Fruit fly (Drosophila melanogaster) whole organism, embryonic: Measurements from ENCODE around the gene Cp36.

Experiments
- ATbp ChIP-seq: fragments of 200-800 bp; sonication (Bioruptor generic); optimal IDR thresholded peaks from 2 replicates; lab custom pipeline; 2017; ENCODE audit warnings: missing biosample characterization, mild to moderate bottlenecking, missing genetic modification characterization, missing genetic modification reagents
- B-H1 ChIP-seq: fragments of 200-800 bp; sonication (Bioruptor generic); IDR thresholded peaks from 3 replicates; pipeline ENCODE4 v1.3.6; 2022; ENCODE audit warnings: missing biosample characterization, missing genetic modification characterization
- BEAF-32 ChIP-seq: fragments of 200-800 bp; sonication (Bioruptor generic); optimal IDR thresholded peaks from 3 replicates; lab custom pipeline; 2017; ENCODE audit warnings: missing biosample characterization, missing genetic modification characterization, mild to moderate bottlenecking, moderate library complexity, missing genetic modification reagents
- Bdp1 ChIP-seq: fragments of 200-800 bp; sonication (Bioruptor generic); optimal IDR thresholded peaks from 3 replicates; lab custom pipeline; 2016; ENCODE audit warnings: missing biosample characterization, missing genetic modification characterization
- CG12219 ChIP-seq: fragments of 200-800 bp; sonication (Bioruptor generic); optimal IDR thresholded peaks from 3 replicates; lab custom pipeline; 2018; ENCODE audit warnings: missing biosample characterization, mild to moderate bottlenecking, missing genetic modification characterization
- CG1233 ChIP-seq: fragments of 200-800 bp; sonication (Bioruptor generic); optimal IDR thresholded peaks from 4 replicates; lab custom pipeline; 2018; ENCODE audit warnings: missing biosample characterization, mild to moderate bottlenecking, missing genetic modification characterization
- CG15696 ChIP-seq: fragments of 200-800 bp; sonication (Bioruptor generic); optimal IDR thresholded peaks from 2 replicates; lab custom pipeline; 2019; ENCODE audit warnings: missing biosample characterization, mild to moderate bottlenecking, missing genetic modification characterization, moderate library complexity
- CG16779 ChIP-seq: fragments of 200-800 bp; sonication (Bioruptor generic); IDR thresholded peaks from 2 replicates; pipeline ENCODE4 v1.3.6; 2022; ENCODE audit warnings: missing biosample characterization, missing genetic modification characterization
- CG16815 ChIP-seq: fragments of 200-800 bp; sonication (Bioruptor generic); optimal IDR thresholded peaks from 3 replicates; lab custom pipeline; 2017; ENCODE audit warnings: missing biosample characterization, mild to moderate bottlenecking, missing genetic modification characterization
- CG2129 ChIP-seq: fragments of 200-800 bp; sonication (Bioruptor generic); IDR thresholded peaks from 2 replicates; pipeline ENCODE4 v1.3.6; 2022; ENCODE audit warnings: missing biosample characterization, missing genetic modification characterization; ENCODE audit not compliant: partially characterized antibody
- CG2875 ChIP-seq: fragments of 200-800 bp; sonication (Bioruptor generic); optimal IDR thresholded peaks from 2 replicates; lab custom pipeline; 2017; ENCODE audit warnings: missing biosample characterization, mild to moderate bottlenecking, missing genetic modification characterization, missing genetic modification reagents
- CG2889 ChIP-seq: fragments of 200-800 bp; sonication (Bioruptor generic); IDR thresholded peaks from 3 replicates; pipeline ENCODE4 v1.3.6; 2022; ENCODE audit warnings: missing biosample characterization, missing genetic modification characterization
- CG30020 ChIP-seq: fragments of 200-800 bp; optimal IDR thresholded peaks from 2 replicates; lab custom pipeline; 2019; ENCODE audit warnings: missing biosample characterization, mild to moderate bottlenecking, missing genetic modification characterization, moderate library complexity
- CG31441 ChIP-seq: fragments of 200-800 bp; sonication (Bioruptor generic); IDR thresholded peaks from 2 replicates; pipeline ENCODE4 v1.3.6; 2022; ENCODE audit warnings: missing biosample characterization, missing genetic modification characterization
- CG34224 ChIP-seq: fragments of 200-800 bp; sonication (Bioruptor generic); IDR thresholded peaks from 3 replicates; pipeline ENCODE4 v1.3.6; 2022; ENCODE audit warnings: missing biosample characterization, missing genetic modification characterization; ENCODE audit not compliant: partially characterized antibody
- CG3726 ChIP-seq: fragments of 200-800 bp; sonication (Bioruptor generic); IDR thresholded peaks from 3 replicates; pipeline ENCODE4, ENCODE4 v1.3.6; 2022; ENCODE audit warnings: missing biosample characterization, missing genetic modification characterization
- CG3995 ChIP-seq: fragments of 200-800 bp; sonication (Bioruptor generic); optimal IDR thresholded peaks from 3 replicates; lab custom pipeline; 2016; ENCODE audit warnings: missing biosample characterization, missing genetic modification characterization
- CG4328 ChIP-seq: fragments of 200-800 bp; sonication (Bioruptor generic); optimal IDR thresholded peaks from 3 replicates; lab custom pipeline; 2017; ENCODE audit warnings: missing biosample characterization, missing genetic modification reagents, missing genetic modification characterization
- CG4360 ChIP-seq: fragments of 200-800 bp; sonication (Bioruptor generic); IDR thresholded peaks from 2 replicates; pipeline ENCODE4 v1.3.6; 2022; ENCODE audit warnings: missing biosample characterization, missing genetic modification characterization
- CG6813 ChIP-seq: fragments of 200-800 bp; sonication (Bioruptor generic); optimal IDR thresholded peaks from 2 replicates; lab custom pipeline; 2017; ENCODE audit warnings: missing biosample characterization, missing genetic modification characterization, mild to moderate bottlenecking, moderate library complexity, missing genetic modification reagents
- CG7839 ChIP-seq: fragments of 200-800 bp; sonication (Bioruptor generic); optimal IDR thresholded peaks from 3 replicates; lab custom pipeline; 2018; ENCODE audit warnings: missing biosample characterization, mild to moderate bottlenecking, missing genetic modification characterization, moderate library complexity
- CG8089 ChIP-seq: fragments of 200-800 bp; sonication (Bioruptor generic); optimal IDR thresholded peaks from 3 replicates; lab custom pipeline; 2016; ENCODE audit warnings: missing biosample characterization, missing genetic modification characterization
- D19A ChIP-seq: fragments of 200-800 bp; optimal IDR thresholded peaks from 3 replicates; lab custom pipeline; 2019; ENCODE audit warnings: missing biosample characterization, mild to moderate bottlenecking, missing genetic modification characterization, moderate library complexity
- Dll ChIP-seq: fragments of 200-800 bp; sonication (Bioruptor generic); IDR thresholded peaks from 4 replicates; pipeline ENCODE4 v1.3.6; 2022; ENCODE audit warnings: missing biosample characterization, missing genetic modification characterization; ENCODE audit not compliant: partially characterized antibody
- Dref ChIP-seq: fragments of 200-800 bp; sonication (Bioruptor generic); IDR thresholded peaks from 2 replicates; pipeline ENCODE4 v1.3.6; 2022; ENCODE audit warnings: missing biosample characterization, missing genetic modification characterization
- Eip74EF ChIP-seq, 2 experiments: fragments of 200-800 bp in 1 of 2; fragments of >200 bp in 1 of 2; sonication (Bioruptor generic) in 1 of 2; optimal IDR thresholded peaks; 2 replicates each; lab custom pipeline; 2017 to 2019; ENCODE audit warnings: missing biosample characterization in 2 of 2, missing genetic modification characterization in 2 of 2, mild to moderate bottlenecking in 1 of 2, moderate library complexity in 1 of 2
- Ets65A ChIP-seq: fragments of 200-800 bp; sonication (Bioruptor generic); peaks from one replicate; lab custom pipeline; 2016; ENCODE audit warnings: missing biosample characterization, missing genetic modification characterization
- MBD-R2 ChIP-seq: fragments of 200-800 bp; sonication (Bioruptor generic); IDR thresholded peaks from 2 replicates; pipeline ENCODE4 v1.3.6; 2022; ENCODE audit warnings: missing biosample characterization, missing genetic modification characterization
- Mes4 ChIP-seq: fragments of 200-800 bp; sonication (Bioruptor generic); optimal IDR thresholded peaks from 2 replicates; lab custom pipeline; 2016; ENCODE audit warnings: missing biosample characterization, missing genetic modification characterization
- PHDP ChIP-seq: fragments of 200-800 bp; sonication (Bioruptor generic); optimal IDR thresholded peaks from 3 replicates; lab custom pipeline; 2018; ENCODE audit warnings: missing biosample characterization, mild to moderate bottlenecking, missing genetic modification characterization, moderate library complexity
- cas ChIP-seq: fragments of 200-800 bp; sonication (Bioruptor generic); IDR thresholded peaks from 2 replicates; pipeline ENCODE4 v1.3.6; 2022; ENCODE audit warnings: missing biosample characterization, missing genetic modification characterization
- dpn ChIP-seq, 2 experiments: fragments of 200-800 bp; sonication (Bioruptor generic); optimal IDR thresholded peaks; 3 replicates each; lab custom pipeline; 2016; ENCODE audit warnings: missing biosample characterization in 2 of 2, missing genetic modification characterization in 2 of 2
- emc ChIP-seq: fragments of 200-800 bp; sonication (Bioruptor generic); optimal IDR thresholded peaks from 2 replicates; lab custom pipeline; 2016; ENCODE audit warnings: missing biosample characterization, missing genetic modification characterization
- gsb-n ChIP-seq: fragments of 200-800 bp; sonication (Bioruptor generic); optimal IDR thresholded peaks from 3 replicates; lab custom pipeline; 2018; ENCODE audit warnings: missing biosample characterization, mild to moderate bottlenecking, missing genetic modification characterization
- her ChIP-seq: fragments of 200-800 bp; sonication (Bioruptor generic); optimal IDR thresholded peaks from 2 replicates; lab custom pipeline; 2016; ENCODE audit warnings: missing biosample characterization, missing genetic modification characterization
- inv ChIP-seq: fragments of 200-800 bp; sonication (Bioruptor generic); IDR thresholded peaks from 2 replicates; pipeline ENCODE4 v1.3.6; 2022; ENCODE audit warnings: missing biosample characterization, missing genetic modification characterization; ENCODE audit not compliant: partially characterized antibody
- luna ChIP-seq: fragments of 200-800 bp; sonication (Bioruptor generic); optimal IDR thresholded peaks from 2 replicates; lab custom pipeline; 2016; ENCODE audit warnings: missing biosample characterization, missing genetic modification characterization
- mld ChIP-seq: fragments of 200-800 bp; sonication (Bioruptor generic); IDR thresholded peaks from 3 replicates; pipeline ENCODE4 v1.3.6; 2022; ENCODE audit warnings: missing biosample characterization, missing genetic modification characterization; ENCODE audit not compliant: partially characterized antibody
- otp ChIP-seq: fragments of 200-800 bp; sonication (Bioruptor generic); IDR thresholded peaks from 3 replicates; pipeline ENCODE4, ENCODE4 v1.3.6; 2022; ENCODE audit warnings: missing biosample characterization, missing genetic modification characterization
- ranshi ChIP-seq: fragments of 200-800 bp; sonication (Bioruptor generic); IDR thresholded peaks from 2 replicates; pipeline ENCODE4 v1.3.6; 2022; ENCODE audit warnings: missing biosample characterization, missing genetic modification characterization
- sim ChIP-seq: fragments of 200-800 bp; sonication (Bioruptor generic); IDR thresholded peaks from 2 replicates; pipeline ENCODE4 v1.3.6; 2022; ENCODE audit warnings: missing biosample characterization, missing genetic modification characterization
- slou ChIP-seq: fragments of 200-800 bp; sonication (Bioruptor generic); optimal IDR thresholded peaks from 3 replicates; lab custom pipeline; 2016; ENCODE audit warnings: missing biosample characterization, missing genetic modification characterization
- sna ChIP-seq: fragments of 200-800 bp; sonication (Bioruptor generic); IDR thresholded peaks from 2 replicates; pipeline ENCODE4 v1.3.6; 2022; ENCODE audit warnings: missing biosample characterization, missing genetic modification characterization; ENCODE audit not compliant: partially characterized antibody
- stwl ChIP-seq: fragments of 200-800 bp; sonication (Bioruptor generic); optimal IDR thresholded peaks from 3 replicates; lab custom pipeline; 2018; ENCODE audit warnings: missing biosample characterization, mild to moderate bottlenecking, missing genetic modification characterization, moderate library complexity
- tna ChIP-seq: fragments of 200-800 bp; sonication (Bioruptor generic); IDR thresholded peaks from 2 replicates; pipeline ENCODE4 v1.3.6; 2022; ENCODE audit warnings: missing biosample characterization, missing genetic modification characterization; ENCODE audit not compliant: partially characterized antibody
- unc-4 ChIP-seq: fragments of 200-800 bp; sonication (Bioruptor generic); IDR thresholded peaks from 2 replicates; pipeline ENCODE4 v1.3.6; 2022; ENCODE audit warnings: missing biosample characterization, missing genetic modification characterization; ENCODE audit not compliant: partially characterized antibody
- zen ChIP-seq: fragments of 200-800 bp; sonication (Bioruptor generic); optimal IDR thresholded peaks from 3 replicates; lab custom pipeline; 2018; ENCODE audit warnings: missing biosample characterization, mild to moderate bottlenecking, missing genetic modification characterization, moderate library complexity

Gene Cp36

DNA sequence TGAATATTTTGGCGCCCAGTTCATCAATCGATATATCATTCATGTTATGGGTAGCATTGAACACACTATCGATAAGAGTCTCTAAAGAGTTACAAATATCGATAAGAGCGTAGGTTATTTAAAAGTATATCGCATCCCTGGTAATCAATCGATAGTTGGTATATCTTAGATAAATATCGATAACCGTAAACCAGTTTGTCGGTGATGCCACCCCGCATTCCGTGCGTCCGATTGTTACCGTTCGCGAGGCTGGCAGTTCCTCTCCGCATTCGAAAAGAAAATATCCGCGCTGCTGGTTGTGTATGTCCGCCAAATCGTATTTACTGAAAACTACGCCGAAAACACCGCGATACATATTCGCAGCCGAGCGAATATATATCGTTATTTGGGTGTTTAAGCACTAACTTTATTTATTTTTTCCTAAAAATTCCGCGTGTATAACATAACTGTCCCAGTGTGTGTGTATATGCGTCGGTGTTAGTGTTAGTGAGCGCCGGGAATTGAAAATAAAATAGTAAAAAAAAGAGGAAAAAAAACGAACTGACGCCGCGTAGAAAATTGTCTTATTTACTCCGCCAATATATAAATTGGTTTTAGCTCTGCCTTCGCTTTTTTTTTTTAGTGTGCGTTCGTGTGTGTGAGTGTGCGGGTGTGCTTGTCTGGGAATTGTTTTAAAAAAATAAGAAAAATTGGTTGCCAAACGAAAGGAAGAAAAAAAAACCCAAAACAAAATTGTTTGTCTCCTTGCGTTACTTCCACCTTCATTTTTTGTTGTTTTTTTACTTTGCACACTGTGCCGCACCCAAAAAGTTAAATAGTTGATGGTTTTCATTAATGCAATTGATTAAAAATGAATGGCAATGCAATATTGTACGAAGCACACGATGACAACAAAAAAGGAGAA lies 38.3 kb downstream of the Cp36 start, which contains the start of gene Nrg (continued):
- TF ChIP-seq sna (GFP tag; lab: Robert Waterston, UW), result peak; percentile 100
- TF ChIP-seq CG34224 (GFP tag; lab: Robert Waterston, UW), result peak; percentile 100
- TF ChIP-seq BEAF-32, result peak; percentile 98
- TF ChIP-seq CG4360 (GFP tag; lab: Robert Waterston, UW), result peak; percentile 27
- peak; percentile 9 for TF ChIP-seq CG8089 (GFP tag; lab: Kevin White, UChicago)
- peak; percentile 100 for TF ChIP-seq Dll (GFP tag; lab: Robert Waterston, UW)
- no peak for TF ChIP-seq CG12219 (GFP tag; lab: Kevin White, UChicago)
- TF ChIP-seq Mes4 (GFP tag; lab: Kevin White, UChicago), result peak; percentile 3
- peak; percentile 78 for TF ChIP-seq CG3995 (GFP tag; lab: Kevin White, UChicago)
- peak; percentile 88 for TF ChIP-seq stwl (tag; lab: Kevin White, UChicago)
- TF ChIP-seq CG15696 (tag; lab: Kevin White, UChicago), result no peak
- peak in 1 of 2 experiments; percentile 24 for TF ChIP-seq Eip74EF (GFP tag; optimal IDR thresholded peaks at IDR 0.05; lab: Kevin White, UChicago)
- peak; percentile 24 for TF ChIP-seq CG6813 (GFP tag; lab: Kevin White, UChicago)
- TF ChIP-seq CG2889 (GFP tag; lab: Robert Waterston, UW), result no peak
- peak; percentile 9 for TF ChIP-seq PHDP (tag; lab: Kevin White, UChicago)
- TF ChIP-seq CG7839 (tag; lab: Kevin White, UChicago), result peak; percentile 20
- TF ChIP-seq D19A, result no peak
- no peak for TF ChIP-seq Ets65A
- peak; percentile 21 for TF ChIP-seq CG1233 (GFP tag; lab: Kevin White, UChicago)
- TF ChIP-seq ranshi (GFP tag; lab: Robert Waterston, UW), result no peak
- TF ChIP-seq B-H1, result no peak
- no peak for TF ChIP-seq slou (GFP tag; lab: Kevin White, UChicago)
- peak; percentile 68 for TF ChIP-seq zen (tag; lab: Kevin White, UChicago)
- TF ChIP-seq CG2875 (GFP tag; lab: Kevin White, UChicago), result peak; percentile 36
- TF ChIP-seq luna (GFP tag; lab: Kevin White, UChicago), result peak; percentile 14
- TF ChIP-seq CG3726 (GFP tag; lab: Robert Waterston, UW), result no peak
- TF ChIP-seq cas (GFP tag; lab: Robert Waterston, UW), result no peak
- peak; percentile 99 for TF ChIP-seq unc-4
- TF ChIP-seq CG2129, result peak; percentile 99
- 0 out of 3 replicates have a peak, but pooled peaks have one; percentile 52 for TF ChIP-seq otp (GFP tag; lab: Robert Waterston, UW)
- no peak for TF ChIP-seq gsb-n (tag; lab: Kevin White, UChicago)
- TF ChIP-seq CG30020, result peak; percentile 31
- peak; percentile 7 for TF ChIP-seq her (GFP tag; lab: Kevin White, UChicago)
- TF ChIP-seq CG16779 (GFP tag; lab: Robert Waterston, UW), result no peak
- 0 out of 2 replicates have a peak, but pooled peaks have one; percentile 41 for TF ChIP-seq CG31441 (GFP tag; lab: Robert Waterston, UW)
- peak; percentile 99 for TF ChIP-seq Dref (GFP tag; lab: Robert Waterston, UW)
- peak; percentile 99 for TF ChIP-seq tna
- TF ChIP-seq emc (GFP tag; lab: Kevin White, UChicago), result peak; percentile 16
- TF ChIP-seq CG4328 (GFP tag; lab: Kevin White, UChicago), result peak; percentile 42
- TF ChIP-seq sim (GFP tag; lab: Robert Waterston, UW), result 0 out of 2 replicates have a peak, but pooled peaks have one; percentile 22
- TF ChIP-seq dpn (GFP tag; optimal IDR thresholded peaks at IDR 0.05; lab: Kevin White, UChicago), result peak in 1 of 2 experiments; percentile 14
- peak; percentile 98 for TF ChIP-seq inv
- TF ChIP-seq CG16815 (GFP tag; lab: Kevin White, UChicago), result no peak
- TF ChIP-seq mld (GFP tag; lab: Robert Waterston, UW), result peak; percentile 98
- TF ChIP-seq Bdp1 (GFP tag; lab: Kevin White, UChicago), result no peak
- peak; percentile 10 for TF ChIP-seq ATbp (GFP tag; lab: Kevin White, UChicago)
- peak; percentile 30; the same call in 1 of the 2 replicates for TF ChIP-seq MBD-R2
